Worm (Caenorhabditis elegans) whole organism, early embryonic: ENCODE results near the gene C01C4.3.
A peak's percentile ranks its signal among the peaks of the same experiment; 100 is the strongest.

Experiments used
- B0310.2 ChIP-seq: sonication (generic microtip); optimal IDR thresholded peaks from 2 replicates; lab custom pipeline; 2016; ENCODE audit warnings: mild to moderate bottlenecking, missing genetic modification characterization, missing compliant biosample characterization
- aly-1 ChIP-seq: sonication (generic microtip); optimal IDR thresholded peaks from 2 replicates; lab custom pipeline; 2016; ENCODE audit warnings: missing genetic modification characterization, missing compliant biosample characterization
- ama-1 ChIP-seq: fragments of 150-350 bp; optimal IDR thresholded peaks from 2 replicates; lab custom pipeline; 2014
- ceh-13 ChIP-seq: fragments of 200-800 bp; sonication (Bioruptor generic); optimal IDR thresholded peaks from 2 replicates; lab custom pipeline; 2018; ENCODE audit warnings: mild to moderate bottlenecking, missing genetic modification characterization, missing compliant biosample characterization
- ceh-36 ChIP-seq: sonication (generic microtip); optimal IDR thresholded peaks from 2 replicates; lab custom pipeline; 2016; ENCODE audit warnings: missing genetic modification characterization, inconsistent platforms, missing compliant biosample characterization
- ets-7 ChIP-seq: sonication (generic microtip); optimal IDR thresholded peaks from 2 replicates; lab custom pipeline; 2016; ENCODE audit warnings: missing genotype, missing genetic modification characterization, missing compliant biosample characterization
- flt-1 ChIP-seq: fragments of 200-800 bp; sonication (Bioruptor generic); IDR thresholded peaks from 2 replicates; pipeline ENCODE4 v1.3.6; 2022; ENCODE audit warnings: missing genetic modification characterization, missing compliant biosample characterization
- hmbx-1 ChIP-seq: sonication (generic microtip); optimal IDR thresholded peaks from 2 replicates; lab custom pipeline; 2016; ENCODE audit warnings: mild to moderate bottlenecking, missing genetic modification characterization, missing compliant biosample characterization
- hmg-4 ChIP-seq: fragments of 200-800 bp; sonication (Bioruptor generic); optimal IDR thresholded peaks from 2 replicates; lab custom pipeline; 2018; ENCODE audit warnings: mild to moderate bottlenecking, missing genetic modification characterization, missing compliant biosample characterization
- hnd-1 ChIP-seq: sonication (generic microtip); optimal IDR thresholded peaks from 2 replicates; lab custom pipeline; 2016; ENCODE audit warnings: missing genetic modification characterization, missing compliant biosample characterization
- pes-1 ChIP-seq: fragments of 200-800 bp; sonication (Bioruptor generic); IDR thresholded peaks from 2 replicates; pipeline ENCODE4 v1.3.6; 2022; ENCODE audit warnings: missing genetic modification reagents, missing genetic modification characterization, missing compliant biosample characterization
- scrt-1 ChIP-seq: fragments of 200-800 bp; sonication (Bioruptor generic); IDR thresholded peaks from 2 replicates; pipeline ENCODE4 v1.3.6; 2022; ENCODE audit warnings: missing genetic modification characterization, missing compliant biosample characterization
- sea-1 ChIP-seq: fragments of 200-800 bp; sonication (Bioruptor generic); conservative IDR thresholded peaks from 2 replicates; pipeline ENCODE4 v1.3.6; 2022; ENCODE audit warnings: missing genetic modification characterization, missing compliant biosample characterization
- tbx-11 ChIP-seq: fragments of 200-800 bp; sonication (Bioruptor generic); IDR thresholded peaks from 2 replicates; pipeline ENCODE4 v1.3.6; 2022; ENCODE audit warnings: missing genetic modification characterization, missing compliant biosample characterization
- tbx-37 ChIP-seq: fragments of 200-800 bp; sonication (Bioruptor generic); conservative IDR thresholded peaks from 2 replicates; pipeline ENCODE4 v1.3.6; 2022; ENCODE audit warnings: missing genetic modification reagents, missing genetic modification characterization, missing compliant biosample characterization
- tra-4 ChIP-seq: sonication (generic microtip); optimal IDR thresholded peaks from 2 replicates; lab custom pipeline; 2017; ENCODE audit warnings: missing genetic modification characterization, missing compliant biosample characterization

The C01C4.3 gene

ce11 chrX:3696603-3697002 is at the start of gene C01C4.3:
C01C4.3 (plus strand) TSS chrX:3696903.
- TF ChIP-seq hnd-1 (no peak), sea-1 (GFP tag; lab: Robert Waterston, UW) (no peak), ama-1 (lab: Kevin White, UChicago) (no peak), aly-1 (tag; lab: Kevin White, UChicago) (no peak), B0310.2 (tag; lab: Kevin White, UChicago) (no peak), flt-1 (no peak), tbx-11 (GFP tag; lab: Robert Waterston, UW) (no peak), tbx-37 (GFP tag; lab: Robert Waterston, UW) (no peak), scrt-1 (GFP tag; lab: Robert Waterston, UW) (no peak), hmbx-1 (tag; lab: Kevin White, UChicago) (no peak), ceh-36 (no peak)

- TF ChIP-seq hmbx-1 (tag; lab: Kevin White, UChicago) (no peak), hmg-4 (peak; percentile 56)
These were observed 46.4 kb upstream of the C01C4.3 start, which contains the start of the genes sax-1 and R11G1.2 for ce11 chrX:3650100-3650809. sax-1 (minus strand) TSS chrX:3650150. R11G1.2 (plus strand) TSS chrX:3650614.

ce11 chrX:3654623-3655022 is 42.1 kb upstream of the C01C4.3 start, which contains the start of gene R11G1.11:
R11G1.11 (plus strand) TSS chrX:3654923.
- no peak for TF ChIP-seq B0310.2 (tag; lab: Kevin White, UChicago)

ce11 chrX:3655972-3656371 is 40.7 kb upstream of the C01C4.3 start, which contains the start of gene R11G1.7:
R11G1.7 (plus strand) TSS chrX:3656272.
- TF ChIP-seq ceh-36 = no peak
- TF ChIP-seq scrt-1 (GFP tag; lab: Robert Waterston, UW) = no peak
- no peak for TF ChIP-seq ets-7
- no peak for TF ChIP-seq tbx-11 (GFP tag; lab: Robert Waterston, UW)
- TF ChIP-seq B0310.2 (tag; lab: Kevin White, UChicago) = no peak
- no peak for TF ChIP-seq hmbx-1 (tag; lab: Kevin White, UChicago)

- TF ChIP-seq ets-7 (no peak), ama-1 (lab: Kevin White, UChicago) (no peak), scrt-1 (GFP tag; lab: Robert Waterston, UW) (no peak), pes-1 (no peak), aly-1 (tag; lab: Kevin White, UChicago) (no peak), hmg-4 (no peak), hmbx-1 (tag; lab: Kevin White, UChicago) (no peak)
These were observed 37.5 kb upstream of the C01C4.3 start, which contains the start of gene R11G1.1 for ce11 chrX:3659192-3659591. R11G1.1 (plus strand) TSS chrX:3659492.

- no peak for TF ChIP-seq hnd-1
- TF ChIP-seq ets-7 = no peak
- TF ChIP-seq tbx-11 (GFP tag; lab: Robert Waterston, UW) = no peak
- no peak for TF ChIP-seq tra-4 (tag; lab: Kevin White, UChicago)
- no peak for TF ChIP-seq ceh-13 (GFP tag; lab: Kevin White, UChicago)
- TF ChIP-seq sea-1 (GFP tag; lab: Robert Waterston, UW) = no peak
- no peak for TF ChIP-seq pes-1
- no peak for TF ChIP-seq ceh-36
- TF ChIP-seq ama-1 (lab: Kevin White, UChicago) = no peak
These were observed 27.9 kb upstream of the C01C4.3 start, which contains the start of gene snet-1 for ce11 chrX:3668842-3669241. snet-1 (minus strand) TSS chrX:3668942.

- TF ChIP-seq scrt-1 (GFP tag; lab: Robert Waterston, UW) (no peak), aly-1 (tag; lab: Kevin White, UChicago) (no peak), hmbx-1 (tag; lab: Kevin White, UChicago) (no peak), tbx-11 (GFP tag; lab: Robert Waterston, UW) (no peak), hmg-4 (no peak), sea-1 (GFP tag; lab: Robert Waterston, UW) (no peak), ama-1 (lab: Kevin White, UChicago) (no peak), ceh-36 (no peak), tra-4 (tag; lab: Kevin White, UChicago) (no peak), tbx-37 (GFP tag; lab: Robert Waterston, UW) (no peak), flt-1 (no peak), ets-7 (no peak), hnd-1 (no peak)
These were observed 24.7 kb upstream of the C01C4.3 start, which contains the start of gene C02F12.5 for ce11 chrX:3671998-3672397. C02F12.5 (minus strand) TSS chrX:3672098.

ce11 chrX:3673584-3674108 is 23.1 kb upstream of the C01C4.3 start, which contains the start of gene ceh-63:
ceh-63 (minus strand) TSS chrX:3674058.
- TF ChIP-seq ets-7 (no peak), tbx-11 (GFP tag; lab: Robert Waterston, UW) (no peak), aly-1 (tag; lab: Kevin White, UChicago) (no peak), flt-1 (no peak)
